Worm (Caenorhabditis elegans) whole organism, L2 larva: Measurements from ENCODE around the gene T05A7.1.
A peak's percentile ranks its signal among the peaks of the same experiment; 100 is the strongest.

Experiments
- C34F6.9 ChIP-seq: fragments of 150-350 bp; optimal IDR thresholded peaks from 2 replicates; lab custom pipeline; 2014; ENCODE audit warnings: missing biosample characterization, missing genetic modification characterization
- F13H6.1 ChIP-seq: sonication (generic microtip); optimal IDR thresholded peaks from 2 replicates; lab custom pipeline; 2016; ENCODE audit warnings: missing genetic modification characterization, missing compliant biosample characterization
- R02D3.7 ChIP-seq: fragments of 150-350 bp; optimal IDR thresholded peaks from 2 replicates; lab custom pipeline; 2014; ENCODE audit warnings: missing biosample characterization, missing genetic modification characterization
- Y55F3AM.14 ChIP-seq: fragments of 200-800 bp; sonication (Bioruptor generic); optimal IDR thresholded peaks from 2 replicates; lab custom pipeline; 2018; ENCODE audit warnings: mild to moderate bottlenecking, missing genetic modification characterization, missing compliant biosample characterization
- ZK546.5 ChIP-seq: sonication (generic microtip); optimal IDR thresholded peaks from 2 replicates; lab custom pipeline; 2017; ENCODE audit warnings: missing biosample characterization, missing genetic modification characterization
- aly-2 ChIP-seq: fragments of 150-350 bp; optimal IDR thresholded peaks from 2 replicates; lab custom pipeline; 2014; ENCODE audit warnings: missing biosample characterization, missing genetic modification characterization
- crh-2 ChIP-seq: sonication (generic microtip); optimal IDR thresholded peaks from 2 replicates; lab custom pipeline; 2017; ENCODE audit warnings: missing biosample characterization, missing genetic modification characterization
- dmd-4 ChIP-seq: sonication (generic microtip); optimal IDR thresholded peaks from 2 replicates; lab custom pipeline; 2017; ENCODE audit warnings: missing biosample characterization, missing genetic modification characterization
- elt-1 ChIP-seq: fragments of 150-350 bp; optimal IDR thresholded peaks from 2 replicates; lab custom pipeline; 2014; ENCODE audit warnings: missing biosample characterization, missing genetic modification characterization
- fos-1 ChIP-seq: fragments of 150-350 bp; optimal IDR thresholded peaks from 2 replicates; lab custom pipeline; 2014; ENCODE audit warnings: missing biosample characterization, missing genetic modification characterization
- lsy-2 ChIP-seq, 2 experiments: fragments of 150-350 bp in 1 of 2; sonication (generic microtip) in 1 of 2; optimal IDR thresholded peaks; 2 replicates each; lab custom pipeline; 2014 to 2017; ENCODE audit warnings: missing biosample characterization in 2 of 2, missing genetic modification characterization in 2 of 2
- mab-5 ChIP-seq: fragments of 150-350 bp; optimal IDR thresholded peaks from 2 replicates; lab custom pipeline; 2014; ENCODE audit warnings: missing biosample characterization, missing genetic modification characterization
- nhr-11 ChIP-seq: fragments of 150-350 bp; optimal IDR thresholded peaks from 2 replicates; lab custom pipeline; 2014; ENCODE audit warnings: missing biosample characterization, missing genetic modification characterization
- nhr-12 ChIP-seq: fragments of 150-350 bp; optimal IDR thresholded peaks from 2 replicates; lab custom pipeline; 2014; ENCODE audit warnings: missing biosample characterization, missing genetic modification characterization
- nhr-129 ChIP-seq: fragments of 150-350 bp; optimal IDR thresholded peaks from 2 replicates; lab custom pipeline; 2014; ENCODE audit warnings: missing biosample characterization, missing genetic modification characterization
- nhr-237 ChIP-seq: fragments of 150-350 bp; optimal IDR thresholded peaks from 2 replicates; lab custom pipeline; 2014; ENCODE audit warnings: missing biosample characterization, missing genetic modification characterization
- nhr-6 ChIP-seq: fragments of 150-350 bp; optimal IDR thresholded peaks from 2 replicates; lab custom pipeline; 2014; ENCODE audit warnings: missing biosample characterization, missing genetic modification characterization
- nhr-77 ChIP-seq: fragments of 150-350 bp; optimal IDR thresholded peaks from 2 replicates; lab custom pipeline; 2014; ENCODE audit warnings: missing biosample characterization, missing genetic modification characterization
- skn-1 ChIP-seq: sonication (generic microtip); optimal IDR thresholded peaks from 2 replicates; lab custom pipeline; 2017; ENCODE audit warnings: missing biosample characterization, missing genetic modification characterization
- sma-3 ChIP-seq: sonication (generic microtip); optimal IDR thresholded peaks from 2 replicates; lab custom pipeline; 2016; ENCODE audit warnings: missing genetic modification reagents, missing genetic modification characterization, missing compliant biosample characterization
- sma-9 ChIP-seq, 2 experiments: fragments of 150-350 bp in 1 of 2; sonication (generic microtip) in 1 of 2; optimal IDR thresholded peaks; 2 replicates each; lab custom pipeline; 2014 to 2016; ENCODE audit warnings: missing genetic modification characterization in 2 of 2, mild to moderate bottlenecking in 1 of 2, missing biosample characterization in 1 of 2, missing compliant biosample characterization in 1 of 2, missing genetic modification reagents in 1 of 2, moderate library complexity in 1 of 2
- unc-39 ChIP-seq: fragments of 150-350 bp; optimal IDR thresholded peaks from 2 replicates; lab custom pipeline; 2014; ENCODE audit warnings: missing biosample characterization, missing genetic modification characterization
- ztf-1 ChIP-seq: fragments of 200-800 bp; sonication (Bioruptor generic); conservative IDR thresholded peaks from 2 replicates; pipeline ENCODE4 v1.3.6; 2022; ENCODE audit warnings: missing genetic modification characterization, missing compliant biosample characterization
- ztf-11 ChIP-seq: sonication (generic microtip); optimal IDR thresholded peaks from 2 replicates; lab custom pipeline; 2017; ENCODE audit warnings: missing biosample characterization, missing genetic modification characterization
- ztf-4 ChIP-seq: fragments of 150-350 bp; optimal IDR thresholded peaks from 2 replicates; lab custom pipeline; 2014; ENCODE audit warnings: missing biosample characterization, missing genetic modification characterization

T05A7.1 gene

DNA sequence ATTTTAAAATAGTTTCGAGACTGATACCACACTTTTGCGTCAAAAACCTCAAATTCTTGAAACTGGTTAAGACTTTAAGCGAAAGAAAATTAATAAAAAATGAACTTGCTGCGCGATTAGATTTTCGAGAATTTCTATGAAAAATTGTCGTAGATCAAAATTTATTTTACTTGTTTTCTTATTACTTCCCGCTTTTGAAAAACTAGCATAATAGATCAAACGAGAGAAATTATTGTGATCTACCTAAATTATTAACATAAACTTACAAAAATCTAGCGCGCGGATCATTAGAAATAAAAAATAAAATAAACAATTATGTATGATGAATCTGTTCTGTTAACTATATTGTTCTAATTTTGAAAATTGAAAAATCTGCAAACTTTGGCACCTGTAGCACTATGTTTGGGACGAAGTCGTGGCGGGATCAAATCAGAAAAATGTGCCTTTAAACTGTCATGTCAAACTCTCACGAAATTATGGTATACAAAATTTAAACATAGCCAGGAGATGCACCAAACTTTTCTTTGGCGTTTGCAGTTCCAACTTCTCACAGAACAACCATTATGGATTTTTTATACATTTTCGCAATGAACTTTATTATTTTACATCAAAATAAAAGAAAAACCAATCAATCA lies 48.9 kb downstream of the T05A7.1 start:
- TF ChIP-seq nhr-6 (tag; lab: Kevin White, UChicago) = no peak

DNA sequence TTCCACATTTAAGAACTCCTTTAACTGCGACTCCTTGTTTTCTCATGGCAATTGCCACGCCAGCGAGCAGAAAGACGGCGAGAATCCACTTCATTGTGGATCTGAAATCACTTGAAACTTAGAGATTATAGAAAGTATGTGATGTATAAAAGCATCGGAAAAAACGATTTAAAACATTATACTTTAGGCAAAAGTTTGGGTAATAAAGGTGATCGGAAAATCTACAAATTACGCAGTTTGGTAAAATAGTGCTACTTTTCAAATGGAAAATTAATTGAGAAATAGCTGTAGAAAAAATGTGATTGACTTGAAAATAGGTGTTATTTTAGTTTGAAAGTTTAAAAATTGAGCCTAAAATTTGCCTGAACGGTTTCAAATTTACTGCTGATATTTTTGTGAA lies 49.8 kb downstream of the T05A7.1 start, which contains the start of gene ttr-41:
TSS of gene ttr-41 (minus strand) at position 101 of the 400 bp plus-strand sequence.
- TF ChIP-seq nhr-11 (tag; lab: Kevin White, UChicago) (no peak), fos-1 (tag; lab: Kevin White, UChicago) (no peak), aly-2 (tag; lab: Kevin White, UChicago) (no peak), ztf-4 (no peak), nhr-12 (tag; lab: Kevin White, UChicago) (no peak), R02D3.7 (no peak), ztf-1 (no peak), nhr-6 (tag; lab: Kevin White, UChicago) (no peak), Y55F3AM.14 (no peak)

DNA sequence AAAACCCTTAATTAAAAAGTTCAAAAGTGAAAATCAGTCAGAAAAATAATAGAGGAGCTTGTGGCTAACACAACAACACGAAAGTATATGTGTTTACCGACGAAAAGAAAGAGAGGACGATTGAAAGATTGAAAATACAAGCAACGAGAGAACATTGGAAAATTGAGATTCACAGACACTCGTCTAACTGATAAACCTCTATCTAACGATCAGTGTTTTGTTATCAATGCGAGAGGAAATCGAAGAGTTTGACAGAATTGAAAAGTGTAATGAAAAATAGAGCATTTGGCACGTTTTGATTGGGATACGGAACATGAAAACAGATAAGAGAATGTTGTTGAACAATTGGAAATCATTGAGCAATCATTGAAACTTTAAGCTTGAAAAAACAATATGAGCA lies 50.7 kb downstream of the T05A7.1 start:
- TF ChIP-seq unc-39 = no peak
- no peak for TF ChIP-seq nhr-237 (tag; lab: Kevin White, UChicago)
- TF ChIP-seq crh-2 = peak; percentile 76
- TF ChIP-seq mab-5 (tag; lab: Kevin White, UChicago) = no peak
- TF ChIP-seq sma-9 (GFP tag; optimal IDR thresholded peaks at IDR 0.05; lab: Kevin White, UChicago) = peak; percentile 65
- TF ChIP-seq sma-9 (tag; optimal IDR thresholded peaks at IDR 0.05; lab: Kevin White, UChicago) = no peak
- no peak for TF ChIP-seq elt-1 (tag; lab: Kevin White, UChicago)
- no peak for TF ChIP-seq skn-1
- TF ChIP-seq C34F6.9 (tag; lab: Kevin White, UChicago) = peak; percentile 46
- peak; percentile 95 for TF ChIP-seq fos-1 (tag; lab: Kevin White, UChicago)
- TF ChIP-seq nhr-77 = no peak
- peak in 1 of 2 experiments; percentile 61 for TF ChIP-seq lsy-2 (tag; optimal IDR thresholded peaks at IDR 0.05; lab: Kevin White, UChicago)
- no peak for TF ChIP-seq ZK546.5 (tag; lab: Kevin White, UChicago)
- no peak for TF ChIP-seq ztf-11 (tag; lab: Kevin White, UChicago)
- TF ChIP-seq dmd-4 = no peak
- TF ChIP-seq F13H6.1 (tag; lab: Kevin White, UChicago) = peak; percentile 65
- TF ChIP-seq nhr-6 (tag; lab: Kevin White, UChicago) = no peak
- peak; percentile 72 for TF ChIP-seq nhr-129 (tag; lab: Kevin White, UChicago)
- peak; percentile 3 for TF ChIP-seq sma-3
